Fruit fly (Drosophila melanogaster): ENCODE results near the gene CG4565.
A peak's percentile ranks its signal among the peaks of the same experiment; 100 is the strongest.

CG4565 gene

dm6 chr3R:10859713-10860112, 7.2 kb downstream of the CG4565 start, which contains the start of gene CG14694:
TSS of gene CG14694 (minus strand) at chr3R:10859813.
- TF ChIP-seq Vsx2 (GFP tag; optimal IDR thresholded peaks at IDR 0.05; ENCODE audit: partially characterized antibody) (no peak), Rel (GFP tag; optimal IDR thresholded peaks at IDR 0.05) (no peak), Rel (tag; optimal IDR thresholded peaks at IDR 0.05) (no peak)

- no peak for TF ChIP-seq dl (GFP tag; optimal IDR thresholded peaks at IDR 0.05; ENCODE audit: insufficient read depth in 1 of 2, partially characterized antibody in 2 of 2)
- TF ChIP-seq ey (GFP tag; optimal IDR thresholded peaks at IDR 0.05), result peak; percentile 2
- no peak for TF ChIP-seq sage (GFP tag; optimal IDR thresholded peaks at IDR 0.05)
- peak; percentile 38 for TF ChIP-seq br (GFP tag; optimal IDR thresholded peaks at IDR 0.05)
- no peak for TF ChIP-seq CrebA (GFP tag; optimal IDR thresholded peaks at IDR 0.05; ENCODE audit: borderline replicate concordance)
- no peak for TF ChIP-seq Rel (GFP tag; optimal IDR thresholded peaks at IDR 0.05)
- TF ChIP-seq Rel (tag; optimal IDR thresholded peaks at IDR 0.05), result peak; percentile 27
- TF ChIP-seq OdsH (GFP tag; optimal IDR thresholded peaks at IDR 0.05), result peak; percentile 2
- peak; percentile 39 for TF ChIP-seq Myc (optimal IDR thresholded peaks at IDR 0.05)
- peak in 1 of 2 experiments; percentile 41 for TF ChIP-seq foxo (GFP tag; optimal IDR thresholded peaks at IDR 0.05)
- TF ChIP-seq dmrt93B (GFP tag; optimal IDR thresholded peaks at IDR 0.05), result no peak
- no peak for TF ChIP-seq psq (GFP tag; optimal IDR thresholded peaks at IDR 0.05)
- TF ChIP-seq woc (GFP tag; optimal IDR thresholded peaks at IDR 0.05), result no peak
- no peak for TF ChIP-seq usp (GFP tag; optimal IDR thresholded peaks at IDR 0.05)
- peak; percentile 32 for TF ChIP-seq h (GFP tag; optimal IDR thresholded peaks at IDR 0.05)
- no peak for TF ChIP-seq N (GFP tag; optimal IDR thresholded peaks at IDR 0.05)
- peak; percentile 13 for TF ChIP-seq HLH106 (tag; optimal IDR thresholded peaks at IDR 0.05)
- TF ChIP-seq CG32264 (GFP tag; optimal IDR thresholded peaks at IDR 0.05), result no peak
- no peak for TF ChIP-seq Vsx2 (GFP tag; optimal IDR thresholded peaks at IDR 0.05; ENCODE audit: partially characterized antibody)
- TF ChIP-seq Sp1 (GFP tag; optimal IDR thresholded peaks at IDR 0.05), result no peak
These were observed 10.4 kb downstream of the CG4565 start, which contains the start of gene CG6574 for dm6 chr3R:10862773-10863445. TSS of gene CG6574 (minus strand) at chr3R:10862988.

- TF ChIP-seq dsf (GFP tag; optimal IDR thresholded peaks at IDR 0.05; ENCODE audit: borderline replicate concordance) (no peak), sv (GFP tag; optimal IDR thresholded peaks at IDR 0.05) (no peak), foxo (GFP tag; optimal IDR thresholded peaks at IDR 0.05) (no peak), Mio (GFP tag; optimal IDR thresholded peaks at IDR 0.05) (no peak), pan (optimal IDR thresholded peaks at IDR 0.05) (no peak), CG32264 (GFP tag; optimal IDR thresholded peaks at IDR 0.05) (no peak), Sp1 (GFP tag; optimal IDR thresholded peaks at IDR 0.05) (no peak), psq (GFP tag; optimal IDR thresholded peaks at IDR 0.05) (no peak), usp (GFP tag; optimal IDR thresholded peaks at IDR 0.05) (no peak)
These were observed 10.9 kb downstream of the CG4565 start for dm6 chr3R:10863446-10863819.

dm6 chr3R:10863956-10864355, 11.4 kb downstream of the CG4565 start:
- peak; percentile 59 for TF ChIP-seq Dif (GFP tag; optimal IDR thresholded peaks at IDR 0.05; ENCODE audit: partially characterized antibody)
- no peak for TF ChIP-seq rgr (GFP tag; optimal IDR thresholded peaks at IDR 0.05)

dm6 chr3R:10868427-10868962, 16.0 kb downstream of the CG4565 start, which contains the start of the genes SelR and Tsp86D:
TSS of gene SelR (minus strand) at chr3R:10868642.
TSS of gene Tsp86D (plus strand) at chr3R:10868708.
- peak; percentile 26 for TF ChIP-seq CG9705 (GFP tag; optimal IDR thresholded peaks at IDR 0.05)
- no peak for TF ChIP-seq ey (GFP tag; optimal IDR thresholded peaks at IDR 0.05)
- peak; percentile 33 for TF ChIP-seq h (GFP tag; optimal IDR thresholded peaks at IDR 0.05)
- peak; percentile 75 for TF ChIP-seq Myc (optimal IDR thresholded peaks at IDR 0.05)
- no peak for TF ChIP-seq Jra (GFP tag; optimal IDR thresholded peaks at IDR 0.05)
- TF ChIP-seq Hr78 (GFP tag; optimal IDR thresholded peaks at IDR 0.05), result no peak
- TF ChIP-seq dsf (GFP tag; optimal IDR thresholded peaks at IDR 0.05; ENCODE audit: borderline replicate concordance), result no peak
- TF ChIP-seq fru (GFP tag; optimal IDR thresholded peaks at IDR 0.05), result no peak
- TF ChIP-seq Sp1 (GFP tag; optimal IDR thresholded peaks at IDR 0.05), result peak; percentile 42
- TF ChIP-seq Hr83 (GFP tag; optimal IDR thresholded peaks at IDR 0.05; ENCODE audit: poor library complexity, severe bottlenecking), result peak; percentile 38
- no peak for TF ChIP-seq jim (GFP tag; optimal IDR thresholded peaks at IDR 0.05)
- no peak for TF ChIP-seq Rel (GFP tag; optimal IDR thresholded peaks at IDR 0.05)
- TF ChIP-seq Rel (tag; optimal IDR thresholded peaks at IDR 0.05), result peak; percentile 93
- TF ChIP-seq rgr (GFP tag; optimal IDR thresholded peaks at IDR 0.05), result peak; percentile 17

Measured in whole organism, wandering third instar larva.